Worm (Caenorhabditis elegans): ENCODE data around the gene clec-139.

Gene clec-139

ce11 chrII:4604149-4604548 lies 17.4 kb downstream of the clec-139 start:
- TF ChIP-seq pqm-1 (tag; optimal IDR thresholded peaks at IDR 0.05) (peak; percentile 97), eor-1 (tag; optimal IDR thresholded peaks at IDR 0.05) (no peak), lin-15B (tag; optimal IDR thresholded peaks at IDR 0.05) (no peak), nhr-12 (tag; optimal IDR thresholded peaks at IDR 0.05) (no peak), ztf-11 (tag; optimal IDR thresholded peaks at IDR 0.05) (no peak), ama-1 (optimal IDR thresholded peaks at IDR 0.05) (no peak), egl-27 (tag; optimal IDR thresholded peaks at IDR 0.05) (no peak), nhr-43 (tag; optimal IDR thresholded peaks at IDR 0.05; ENCODE audit: poor library complexity, severe bottlenecking) (no peak), ztf-4 (tag; optimal IDR thresholded peaks at IDR 0.05) (no peak), mdl-1 (tag; optimal IDR thresholded peaks at IDR 0.05) (no peak), tbx-2 (tag; optimal IDR thresholded peaks at IDR 0.05) (no peak), fkh-10 (GFP tag; optimal IDR thresholded peaks at IDR 0.05) (no peak), hmg-11 (tag; optimal IDR thresholded peaks at IDR 0.05) (no peak), nfya-1 (tag; optimal IDR thresholded peaks at IDR 0.05; ENCODE audit: insufficient read depth) (no peak), jun-1 (tag; optimal IDR thresholded peaks at IDR 0.05) (peak; percentile 50), daf-12 (tag; optimal IDR thresholded peaks at IDR 0.05) (no peak), ceh-28 (tag; optimal IDR thresholded peaks at IDR 0.05) (peak; percentile 31), nhr-25 (tag; optimal IDR thresholded peaks at IDR 0.05) (no peak), nhr-76 (tag; optimal IDR thresholded peaks at IDR 0.05) (no peak), egl-5 (tag; optimal IDR thresholded peaks at IDR 0.05) (no peak), snpc-4 (tag; optimal IDR thresholded peaks at IDR 0.05) (no peak), elt-2 (tag; optimal IDR thresholded peaks at IDR 0.05) (peak; percentile 93), nhr-77 (tag; optimal IDR thresholded peaks at IDR 0.05) (no peak), ceh-82 (tag; optimal IDR thresholded peaks at IDR 0.05) (no peak), nhr-237 (tag; optimal IDR thresholded peaks at IDR 0.05) (no peak), pha-4 (tag; optimal IDR thresholded peaks at IDR 0.05) (peak; percentile 54)

DNA sequence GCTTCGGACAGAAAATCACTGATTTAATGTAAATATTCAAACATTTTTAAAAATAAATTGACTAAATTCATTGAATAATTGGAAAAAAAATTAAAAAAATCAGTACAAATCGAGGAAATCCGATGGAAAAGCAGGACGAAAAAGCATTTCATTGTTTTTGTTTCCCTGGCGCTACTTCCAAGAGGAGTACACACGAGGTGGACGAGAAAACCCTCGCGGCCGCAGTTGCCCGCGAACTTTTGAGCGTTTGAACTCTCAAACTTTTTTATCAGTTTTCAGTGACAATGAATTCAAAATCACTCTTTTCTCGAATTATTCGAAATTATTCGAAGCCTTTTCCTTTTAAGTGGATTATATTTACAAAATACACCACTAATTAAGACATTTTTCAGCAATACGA lies 18.5 kb downstream of the clec-139 start, which contains the start of gene F35D11.4:
TSS of gene F35D11.4 (plus strand) at position 393 of the 400 bp plus-strand sequence.
- no peak for TF ChIP-seq unc-39 (tag; optimal IDR thresholded peaks at IDR 0.05)
- TF ChIP-seq nhr-12 (tag; optimal IDR thresholded peaks at IDR 0.05), result no peak
- TF ChIP-seq egl-27 (tag; optimal IDR thresholded peaks at IDR 0.05), result no peak
- TF ChIP-seq eor-1 (tag; optimal IDR thresholded peaks at IDR 0.05), result no peak
- TF ChIP-seq mml-1 (tag; optimal IDR thresholded peaks at IDR 0.05), result no peak
- TF ChIP-seq nhr-76 (tag; optimal IDR thresholded peaks at IDR 0.05), result no peak
- peak; percentile 43 for TF ChIP-seq skn-1 (tag; optimal IDR thresholded peaks at IDR 0.05)
- TF ChIP-seq pqm-1 (tag; optimal IDR thresholded peaks at IDR 0.05), result peak; percentile 62
- TF ChIP-seq ztf-11 (tag; optimal IDR thresholded peaks at IDR 0.05), result no peak
- TF ChIP-seq nhr-237 (tag; optimal IDR thresholded peaks at IDR 0.05), result no peak
- no peak for TF ChIP-seq elt-3 (tag; optimal IDR thresholded peaks at IDR 0.05)
- no peak for TF ChIP-seq unc-62 (GFP tag; optimal IDR thresholded peaks at IDR 0.05)
- no peak for TF ChIP-seq fkh-10 (GFP tag; optimal IDR thresholded peaks at IDR 0.05)
- no peak for TF ChIP-seq ZK546.5 (tag; optimal IDR thresholded peaks at IDR 0.05)
- peak; percentile 73 for TF ChIP-seq nfya-1 (tag; optimal IDR thresholded peaks at IDR 0.05; ENCODE audit: insufficient read depth)
- TF ChIP-seq pha-4 (tag; optimal IDR thresholded peaks at IDR 0.05), result peak; percentile 72
- peak; percentile 74 for TF ChIP-seq nhr-23 (tag; optimal IDR thresholded peaks at IDR 0.05)
- peak; percentile 13 for TF ChIP-seq ceh-28 (tag; optimal IDR thresholded peaks at IDR 0.05)
- no peak for TF ChIP-seq elt-1 (tag; optimal IDR thresholded peaks at IDR 0.05)
- peak; percentile 36 for TF ChIP-seq hmg-11 (tag; optimal IDR thresholded peaks at IDR 0.05)
- TF ChIP-seq daf-12 (tag; optimal IDR thresholded peaks at IDR 0.05), result no peak
- TF ChIP-seq fkh-2 (tag; optimal IDR thresholded peaks at IDR 0.05), result no peak
- TF ChIP-seq ceh-9 (tag; optimal IDR thresholded peaks at IDR 0.05), result no peak
- no peak for TF ChIP-seq aly-2 (tag; optimal IDR thresholded peaks at IDR 0.05)
- no peak for TF ChIP-seq nhr-11 (tag; optimal IDR thresholded peaks at IDR 0.05)
- peak; percentile 60 for TF ChIP-seq nhr-25 (tag; optimal IDR thresholded peaks at IDR 0.05)
- TF ChIP-seq R02D3.7 (tag; optimal IDR thresholded peaks at IDR 0.05), result peak; percentile 41
- no peak for TF ChIP-seq ama-1 (optimal IDR thresholded peaks at IDR 0.05)
- peak; percentile 56 for TF ChIP-seq egl-5 (tag; optimal IDR thresholded peaks at IDR 0.05)
- peak; percentile 92 for TF ChIP-seq nhr-43 (tag; optimal IDR thresholded peaks at IDR 0.05; ENCODE audit: poor library complexity, severe bottlenecking)
- TF ChIP-seq nhr-67 (tag; optimal IDR thresholded peaks at IDR 0.05), result no peak
- TF ChIP-seq tbx-2 (tag; optimal IDR thresholded peaks at IDR 0.05), result no peak
- no peak for TF ChIP-seq fos-1 (tag; optimal IDR thresholded peaks at IDR 0.05)
- TF ChIP-seq snpc-4 (tag; optimal IDR thresholded peaks at IDR 0.05), result peak; percentile 81
- peak; percentile 89 for TF ChIP-seq lin-15B (tag; optimal IDR thresholded peaks at IDR 0.05)
- no peak for TF ChIP-seq zag-1 (tag; optimal IDR thresholded peaks at IDR 0.05)
- TF ChIP-seq mdl-1 (tag; optimal IDR thresholded peaks at IDR 0.05), result no peak
- TF ChIP-seq ztf-4 (tag; optimal IDR thresholded peaks at IDR 0.05), result no peak
- no peak for TF ChIP-seq ceh-16 (tag; optimal IDR thresholded peaks at IDR 0.05)
- TF ChIP-seq lsy-12 (tag; optimal IDR thresholded peaks at IDR 0.05), result peak; percentile 88
- TF ChIP-seq nhr-77 (tag; optimal IDR thresholded peaks at IDR 0.05), result no peak
- peak; percentile 60 for TF ChIP-seq elt-2 (tag; optimal IDR thresholded peaks at IDR 0.05)
- TF ChIP-seq lin-39 (tag; optimal IDR thresholded peaks at IDR 0.05), result peak; percentile 18
- TF ChIP-seq jun-1 (tag; optimal IDR thresholded peaks at IDR 0.05), result peak; percentile 27
- TF ChIP-seq nhr-28 (tag; optimal IDR thresholded peaks at IDR 0.05), result no peak
- no peak for TF ChIP-seq ceh-82 (tag; optimal IDR thresholded peaks at IDR 0.05)
- TF ChIP-seq sea-2 (GFP tag; optimal IDR thresholded peaks at IDR 0.05), result no peak
